Worm (Caenorhabditis elegans) whole organism, L3 larva: ENCODE data around the gene srw-100.

Source experiments
- aly-2 ChIP-seq: fragments of 150-350 bp; optimal IDR thresholded peaks from 2 replicates; lab custom pipeline; 2014; ENCODE audit warnings: missing biosample characterization, missing genetic modification characterization
- elt-1 ChIP-seq: fragments of 150-350 bp; optimal IDR thresholded peaks from 2 replicates; lab custom pipeline; 2014; ENCODE audit warnings: missing biosample characterization, missing genetic modification characterization
- elt-3 ChIP-seq, 3 experiments: fragments of 150-350 bp in 1 of 3; sonication (generic microtip) in 2 of 3; optimal IDR thresholded peaks; 2 replicates in 2 of 3; 4 replicates in 1 of 3; lab custom pipeline; 2014 to 2017; ENCODE audit warnings: missing biosample characterization in 3 of 3, missing genetic modification characterization in 3 of 3
- fkh-10 ChIP-seq: sonication (generic microtip); optimal IDR thresholded peaks from 2 replicates; lab custom pipeline; 2017; ENCODE audit warnings: missing biosample characterization, missing genetic modification reagents, missing genetic modification characterization
- jun-1 ChIP-seq: fragments of 150-350 bp; optimal IDR thresholded peaks from 2 replicates; lab custom pipeline; 2014; ENCODE audit warnings: missing biosample characterization, missing genetic modification reagents, missing genetic modification characterization
- pha-4 ChIP-seq: fragments of 150-350 bp; optimal IDR thresholded peaks from 2 replicates; lab custom pipeline; 2014; ENCODE audit warnings: missing biosample characterization, missing genetic modification reagents, missing genetic modification characterization
- snpc-4 ChIP-seq: fragments of 150-350 bp; optimal IDR thresholded peaks from 2 replicates; lab custom pipeline; 2014; ENCODE audit warnings: missing biosample characterization, missing genetic modification characterization
- unc-62 ChIP-seq: fragments of 150-350 bp; sonication (generic microtip); optimal IDR thresholded peaks from 4 replicates; lab custom pipeline; 2014; ENCODE audit warnings: missing biosample characterization, missing genetic modification reagents, missing genetic modification characterization

- no peak for TF ChIP-seq pha-4 (tag; lab: Kevin White, UChicago)
- TF ChIP-seq unc-62 (GFP tag; lab: Kevin White, UChicago) = no peak
- TF ChIP-seq elt-1 = no peak
- no peak for TF ChIP-seq snpc-4
- no peak for TF ChIP-seq jun-1 (tag; lab: Kevin White, UChicago)
- no peak for TF ChIP-seq fkh-10 (GFP tag; lab: Kevin White, UChicago)
- TF ChIP-seq elt-3 (tag; optimal IDR thresholded peaks at IDR 0.05; lab: Kevin White, UChicago) = no peak
- TF ChIP-seq aly-2 (tag; lab: Kevin White, UChicago) = no peak
Observed at ce11 chrV:1756099-1756498, 45.1 kb downstream of the srw-100 start.
